Fruit fly (Drosophila melanogaster): ENCODE measurements around the gene CG31715.

CG31715 gene

dm6 chr2L:10339212-10339721, 2.1 kb upstream of the CG31715 start, which contains the start of gene SamDC (continued):
- peak; percentile 61 for TF ChIP-seq CG14860 (GFP tag; IDR thresholded peaks at IDR 0.05; ENCODE audit: partially characterized antibody)
- TF ChIP-seq sc (optimal IDR thresholded peaks at IDR 0.05) = no peak
- TF ChIP-seq sc (GFP tag; optimal IDR thresholded peaks at IDR 0.05) = no peak
- no peak for TF ChIP-seq CG1233 (GFP tag; optimal IDR thresholded peaks at IDR 0.05)
- peak; percentile 65; the same call in 1 of the 2 replicates for TF ChIP-seq sob (GFP tag; IDR thresholded peaks at IDR 0.05)
- TF ChIP-seq CG31388 (GFP tag; optimal IDR thresholded peaks at IDR 0.05) = no peak
- no peak for TF ChIP-seq gsb (GFP tag; IDR thresholded peaks at IDR 0.05)
- peak; percentile 8 for TF ChIP-seq CG4707 (GFP tag; optimal IDR thresholded peaks at IDR 0.05)
- peak; percentile 57 for TF ChIP-seq unpg (GFP tag; optimal IDR thresholded peaks at IDR 0.05)
- TF ChIP-seq nerfin-2 (GFP tag; IDR thresholded peaks at IDR 0.05; ENCODE audit: partially characterized antibody) = peak; percentile 59; the same call in 1 of the 2 replicates
- TF ChIP-seq Taf1 (GFP tag; IDR thresholded peaks at IDR 0.05) = 0 out of 2 replicates have a peak, but pooled peaks have one; percentile 15
- no peak for TF ChIP-seq CG3065 (GFP tag; optimal IDR thresholded peaks at IDR 0.05)
- TF ChIP-seq CG43689 (GFP tag; IDR thresholded peaks at IDR 0.05) = no peak
- TF ChIP-seq CG13123 (GFP tag; optimal IDR thresholded peaks at IDR 0.05) = peak; percentile 12
- TF ChIP-seq Asciz (GFP tag; optimal IDR thresholded peaks at IDR 0.05) = no peak
- TF ChIP-seq emc (GFP tag; optimal IDR thresholded peaks at IDR 0.05) = no peak
- TF ChIP-seq Xrp1 (GFP tag; IDR thresholded peaks at IDR 0.05) = peak; percentile 32; the same call in 1 of the 2 replicates
- 0 out of 2 replicates have a peak, but pooled peaks have one; percentile 26 for TF ChIP-seq onecut (GFP tag; IDR thresholded peaks at IDR 0.05)
- no peak for TF ChIP-seq CG3838 (GFP tag; optimal IDR thresholded peaks at IDR 0.05)
- no peak for TF ChIP-seq CG13296 (GFP tag; optimal IDR thresholded peaks at IDR 0.05)
- peak; percentile 4 for TF ChIP-seq CG12942 (GFP tag; optimal IDR thresholded peaks at IDR 0.05)
- TF ChIP-seq bab2 (GFP tag; optimal IDR thresholded peaks at IDR 0.05) = no peak
- no peak for TF ChIP-seq CG9876 (GFP tag; optimal IDR thresholded peaks at IDR 0.05)
- TF ChIP-seq CG6854 (GFP tag; optimal IDR thresholded peaks at IDR 0.05) = peak; percentile 33
- peak; percentile 44 for TF ChIP-seq Fer1 (GFP tag; optimal IDR thresholded peaks at IDR 0.05)
- TF ChIP-seq cato (GFP tag; optimal IDR thresholded peaks at IDR 0.05; ENCODE audit: borderline replicate concordance) = no peak
- TF ChIP-seq ems (GFP tag; optimal IDR thresholded peaks at IDR 0.05) = peak; percentile 8
- peak; percentile 71 for TF ChIP-seq CG34376 (GFP tag; optimal IDR thresholded peaks at IDR 0.05)
- TF ChIP-seq Ptx1 (GFP tag; IDR thresholded peaks at IDR 0.05) = peak; percentile 44
- TF ChIP-seq CG15269 (tag; optimal IDR thresholded peaks at IDR 0.05) = peak; percentile 72
- no peak for TF ChIP-seq CG11093 (GFP tag; IDR thresholded peaks at IDR 0.05)
- peak; percentile 24 for TF ChIP-seq Dip3 (GFP tag; optimal IDR thresholded peaks at IDR 0.05)
- TF ChIP-seq CG16863 (GFP tag; optimal IDR thresholded peaks at IDR 0.05) = no peak
- TF ChIP-seq so (GFP tag; IDR thresholded peaks at IDR 0.05) = no peak
- TF ChIP-seq CG32532 (GFP tag; IDR thresholded peaks at IDR 0.05) = peak; percentile 42; the same call in 1 of the 2 replicates
- no peak for TF ChIP-seq wor (GFP tag; IDR thresholded peaks at IDR 0.05)
- no peak for TF ChIP-seq pan (optimal IDR thresholded peaks at IDR 0.05)
- peak in 1 of 2 experiments; percentile 49 for TF ChIP-seq pan (GFP tag; optimal IDR thresholded peaks at IDR 0.05 in 1 of 2, IDR thresholded peaks at IDR 0.05 in 1 of 2)
- peak; percentile 87 for TF ChIP-seq CG6791 (GFP tag; IDR thresholded peaks at IDR 0.05; ENCODE audit: partially characterized antibody)
- peak; percentile 77 for TF ChIP-seq tna (GFP tag; IDR thresholded peaks at IDR 0.05; ENCODE audit: partially characterized antibody)
- no peak for TF ChIP-seq luna (GFP tag; optimal IDR thresholded peaks at IDR 0.05)
- no peak for TF ChIP-seq slou (GFP tag; optimal IDR thresholded peaks at IDR 0.05)
- peak; percentile 42 for TF ChIP-seq Ets97D (GFP tag; optimal IDR thresholded peaks at IDR 0.05)
- TF ChIP-seq twi (tag; optimal IDR thresholded peaks at IDR 0.05) = peak; percentile 17
- peak; percentile 5 for TF ChIP-seq Dad (GFP tag; optimal IDR thresholded peaks at IDR 0.05)
- TF ChIP-seq CG2678 (tag; optimal IDR thresholded peaks at IDR 0.05) = peak; percentile 33
- TF ChIP-seq CG8944 (GFP tag; optimal IDR thresholded peaks at IDR 0.05) = peak; percentile 17
- no peak for TF ChIP-seq danr (GFP tag; IDR thresholded peaks at IDR 0.05)
- TF ChIP-seq CG11723 (GFP tag; optimal IDR thresholded peaks at IDR 0.05) = peak; percentile 1
- no peak for TF ChIP-seq sqz (GFP tag; optimal IDR thresholded peaks at IDR 0.05)
- TF ChIP-seq inv (GFP tag; IDR thresholded peaks at IDR 0.05; ENCODE audit: partially characterized antibody) = peak; percentile 81
